Fruit fly (Drosophila melanogaster) whole organism, embryonic: Measurements from ENCODE around the gene CG7367.

Source experiments
- Adf1 ChIP-seq: fragments of 200-800 bp; sonication (Bioruptor generic); IDR thresholded peaks from 2 replicates; pipeline ENCODE4 v1.3.6; 2022; ENCODE audit warnings: missing biosample characterization, missing genetic modification characterization
- Atf-2 ChIP-seq: fragments of 200-800 bp; sonication (Bioruptor generic); optimal IDR thresholded peaks from 2 replicates; lab custom pipeline; 2016; ENCODE audit warnings: missing biosample characterization, missing genetic modification characterization
- Atf3 ChIP-seq: fragments of 200-800 bp; sonication (Bioruptor generic); optimal IDR thresholded peaks from 3 replicates; lab custom pipeline; 2016; ENCODE audit warnings: missing biosample characterization, missing genetic modification characterization
- Bgb ChIP-seq: fragments of 200-800 bp; sonication (Bioruptor generic); IDR thresholded peaks from 2 replicates; pipeline ENCODE4 v1.3.6; 2022; ENCODE audit warnings: missing biosample characterization, missing genetic modification characterization; ENCODE audit not compliant: partially characterized antibody
- Bteb2 ChIP-seq: fragments of 200-800 bp; sonication (Bioruptor generic); optimal IDR thresholded peaks from 2 replicates; lab custom pipeline; 2016; ENCODE audit warnings: missing biosample characterization, missing genetic modification characterization
- CG10147 ChIP-seq: fragments of 200-800 bp; sonication (Bioruptor generic); optimal IDR thresholded peaks from 2 replicates; lab custom pipeline; 2019; ENCODE audit warnings: missing biosample characterization, mild to moderate bottlenecking, missing genetic modification characterization, moderate library complexity
- CG10274 ChIP-seq: fragments of 200-800 bp; sonication (Bioruptor generic); optimal IDR thresholded peaks from 3 replicates; lab custom pipeline; 2017; ENCODE audit warnings: missing biosample characterization, mild to moderate bottlenecking, missing genetic modification characterization
- CG10462 ChIP-seq: fragments of 200-800 bp; sonication (Bioruptor generic); optimal IDR thresholded peaks from 2 replicates; lab custom pipeline; 2016; ENCODE audit warnings: missing biosample characterization, missing genetic modification characterization
- CG11695 ChIP-seq: fragments of 200-800 bp; sonication (Bioruptor generic); IDR thresholded peaks from 3 replicates; pipeline ENCODE4 v1.3.6; 2022; ENCODE audit warnings: missing biosample characterization, missing genetic modification characterization
- CG12299 ChIP-seq: fragments of 200-800 bp; sonication (Bioruptor generic); optimal IDR thresholded peaks from 2 replicates; lab custom pipeline; 2018; ENCODE audit warnings: missing biosample characterization, mild to moderate bottlenecking, missing genetic modification characterization
- CG1529 ChIP-seq: fragments of 200-800 bp; sonication (Bioruptor generic); optimal IDR thresholded peaks from 3 replicates; lab custom pipeline; 2018; ENCODE audit warnings: missing biosample characterization, missing genetic modification characterization
- CG1602 ChIP-seq: fragments of 200-800 bp; sonication (Bioruptor generic); optimal IDR thresholded peaks from 3 replicates; lab custom pipeline; 2016; ENCODE audit warnings: missing biosample characterization, missing genetic modification characterization
- CG2199 ChIP-seq: fragments of 200-800 bp; sonication (Bioruptor generic); IDR thresholded peaks from 3 replicates; pipeline ENCODE4 v1.3.6; 2022; ENCODE audit warnings: missing biosample characterization, missing genetic modification characterization
- CG2712 ChIP-seq: fragments of 200-800 bp; optimal IDR thresholded peaks from 3 replicates; lab custom pipeline; 2019; ENCODE audit warnings: missing biosample characterization, mild to moderate bottlenecking, missing genetic modification characterization, moderate library complexity
- CG31365 ChIP-seq: fragments of 200-800 bp; sonication (Bioruptor generic); optimal IDR thresholded peaks from 2 replicates; lab custom pipeline; 2018; ENCODE audit warnings: missing biosample characterization, mild to moderate bottlenecking, missing genetic modification characterization
- CG31388 ChIP-seq: fragments of 200-800 bp; sonication (Bioruptor generic); optimal IDR thresholded peaks from 2 replicates; lab custom pipeline; 2016; ENCODE audit warnings: missing biosample characterization, missing genetic modification characterization
- CG31441 ChIP-seq: fragments of 200-800 bp; sonication (Bioruptor generic); IDR thresholded peaks from 2 replicates; pipeline ENCODE4 v1.3.6; 2022; ENCODE audit warnings: missing biosample characterization, missing genetic modification characterization
- CG34224 ChIP-seq: fragments of 200-800 bp; sonication (Bioruptor generic); IDR thresholded peaks from 3 replicates; pipeline ENCODE4 v1.3.6; 2022; ENCODE audit warnings: missing biosample characterization, missing genetic modification characterization; ENCODE audit not compliant: partially characterized antibody
- CG34422 ChIP-seq: fragments of 200-800 bp; sonication (Bioruptor generic); IDR thresholded peaks from 3 replicates; pipeline ENCODE4 v1.3.6; 2022; ENCODE audit warnings: missing biosample characterization, missing genetic modification characterization
- CG43689 ChIP-seq: fragments of 200-800 bp; sonication (Bioruptor generic); IDR thresholded peaks from 2 replicates; pipeline ENCODE4 v1.3.6; 2022; ENCODE audit warnings: missing biosample characterization, missing genetic modification characterization
- CG4404 ChIP-seq: fragments of 200-800 bp; sonication (Bioruptor generic); IDR thresholded peaks from 2 replicates; pipeline ENCODE4 v1.3.6; 2022; ENCODE audit warnings: missing biosample characterization, missing genetic modification characterization
- CG5953 ChIP-seq: fragments of 200-800 bp; sonication (Bioruptor generic); IDR thresholded peaks from 2 replicates; pipeline ENCODE4 v1.3.6; 2022; ENCODE audit warnings: missing biosample characterization, missing genetic modification characterization
- CG7839 ChIP-seq: fragments of 200-800 bp; sonication (Bioruptor generic); optimal IDR thresholded peaks from 3 replicates; lab custom pipeline; 2018; ENCODE audit warnings: missing biosample characterization, mild to moderate bottlenecking, missing genetic modification characterization, moderate library complexity
- CG9215 ChIP-seq: fragments of 200-800 bp; sonication (Bioruptor generic); IDR thresholded peaks from 2 replicates; pipeline ENCODE4 v1.3.6; 2022; ENCODE audit warnings: missing biosample characterization, missing genetic modification characterization
- CG9797 ChIP-seq: fragments of 200-800 bp; sonication (Bioruptor generic); optimal IDR thresholded peaks from 3 replicates; lab custom pipeline; 2018; ENCODE audit warnings: missing biosample characterization, mild to moderate bottlenecking, missing genetic modification characterization
- Camta ChIP-seq: fragments of 200-800 bp; sonication (Bioruptor generic); optimal IDR thresholded peaks from 2 replicates; lab custom pipeline; 2016; ENCODE audit warnings: missing biosample characterization, missing genetic modification characterization
- Dek ChIP-seq: fragments of 200-800 bp; sonication (Bioruptor generic); optimal IDR thresholded peaks from 3 replicates; lab custom pipeline; 2019; ENCODE audit warnings: missing biosample characterization, mild to moderate bottlenecking, missing genetic modification characterization, moderate library complexity
- Drgx ChIP-seq: fragments of 200-800 bp; sonication (Bioruptor generic); IDR thresholded peaks from 2 replicates; pipeline ENCODE4 v1.3.6; 2022; ENCODE audit warnings: missing biosample characterization, missing genetic modification characterization
- ERR ChIP-seq: fragments of 200-800 bp; sonication (Bioruptor generic); optimal IDR thresholded peaks from 2 replicates; lab custom pipeline; 2016; ENCODE audit warnings: missing biosample characterization, missing genetic modification characterization
- HLH4C ChIP-seq: fragments of 200-800 bp; sonication (Bioruptor generic); IDR thresholded peaks from 3 replicates; pipeline ENCODE4 v1.3.6; 2022; ENCODE audit warnings: missing biosample characterization, missing genetic modification characterization; ENCODE audit not compliant: partially characterized antibody
- Lim3 ChIP-seq: fragments of 200-800 bp; sonication (Bioruptor generic); IDR thresholded peaks from 2 replicates; pipeline ENCODE4 v1.3.6; 2022; ENCODE audit warnings: missing biosample characterization, missing genetic modification characterization
- Oaz ChIP-seq: fragments of 200-800 bp; sonication (Bioruptor generic); IDR thresholded peaks from 2 replicates; pipeline ENCODE4 v1.3.6; 2022; ENCODE audit warnings: missing biosample characterization, missing genetic modification characterization
- Ravus ChIP-seq: fragments of 200-800 bp; sonication (Bioruptor generic); IDR thresholded peaks from 2 replicates; pipeline ENCODE4 v1.3.6; 2022; ENCODE audit warnings: missing biosample characterization, missing genetic modification characterization
- Taf1 ChIP-seq: fragments of 200-800 bp; sonication (Bioruptor generic); IDR thresholded peaks from 2 replicates; pipeline ENCODE4 v1.3.6; 2022; ENCODE audit warnings: missing biosample characterization, missing genetic modification characterization
- Usf ChIP-seq: fragments of 200-800 bp; sonication (Bioruptor generic); optimal IDR thresholded peaks from 2 replicates; lab custom pipeline; 2017; ENCODE audit warnings: missing genotype, missing biosample characterization, missing genetic modification characterization
- YL-1 ChIP-seq: fragments of 200-800 bp; sonication (Bioruptor generic); optimal IDR thresholded peaks from 3 replicates; lab custom pipeline; 2017; ENCODE audit warnings: missing biosample characterization, mild to moderate bottlenecking, missing genetic modification characterization
- chinmo ChIP-seq: fragments of 200-800 bp; sonication (Bioruptor generic); IDR thresholded peaks from 4 replicates; pipeline ENCODE4 v1.3.6; 2022; ENCODE audit warnings: missing biosample characterization, missing genetic modification characterization; ENCODE audit not compliant: partially characterized antibody
- crol ChIP-seq: fragments of 200-800 bp; sonication (Bioruptor generic); IDR thresholded peaks from 2 replicates; pipeline ENCODE4 v1.3.6; 2022; ENCODE audit warnings: missing biosample characterization, missing genetic modification characterization
- dimm ChIP-seq: fragments of 200-800 bp; sonication (Bioruptor generic); IDR thresholded peaks from 2 replicates; pipeline ENCODE4 v1.3.6; 2022; ENCODE audit warnings: missing biosample characterization, missing genetic modification characterization
- emc ChIP-seq: fragments of 200-800 bp; sonication (Bioruptor generic); optimal IDR thresholded peaks from 2 replicates; lab custom pipeline; 2016; ENCODE audit warnings: missing biosample characterization, missing genetic modification characterization
- ftz-f1 ChIP-seq: fragments of 200-800 bp; sonication (Bioruptor generic); optimal IDR thresholded peaks from 2 replicates; lab custom pipeline; 2016; ENCODE audit warnings: missing biosample characterization, missing genetic modification characterization
- grn ChIP-seq: fragments of 200-800 bp; sonication (Bioruptor generic); optimal IDR thresholded peaks from 3 replicates; lab custom pipeline; 2017; ENCODE audit warnings: missing biosample characterization, missing genetic modification characterization
- gsb-n ChIP-seq: fragments of 200-800 bp; sonication (Bioruptor generic); optimal IDR thresholded peaks from 3 replicates; lab custom pipeline; 2018; ENCODE audit warnings: missing biosample characterization, mild to moderate bottlenecking, missing genetic modification characterization
- nau ChIP-seq: fragments of 200-800 bp; sonication (Bioruptor generic); optimal IDR thresholded peaks from 3 replicates; lab custom pipeline; 2017; ENCODE audit warnings: missing biosample characterization, mild to moderate bottlenecking, missing genetic modification characterization, missing genetic modification reagents
- oc ChIP-seq: fragments of 200-800 bp; sonication (Bioruptor generic); optimal IDR thresholded peaks from 2 replicates; lab custom pipeline; 2018; ENCODE audit warnings: missing biosample characterization, mild to moderate bottlenecking, missing genetic modification characterization, moderate library complexity
- pum ChIP-seq: fragments of 200-800 bp; sonication (Bioruptor generic); optimal IDR thresholded peaks from 2 replicates; lab custom pipeline; 2016; ENCODE audit warnings: missing biosample characterization, missing genetic modification characterization
- rib ChIP-seq: fragments of 200-800 bp; sonication (Bioruptor generic); IDR thresholded peaks from 2 replicates; pipeline ENCODE4 v1.3.6; 2022; ENCODE audit warnings: missing biosample characterization, missing genetic modification characterization
- sens ChIP-seq: fragments of 200-800 bp; sonication (Bioruptor generic); peaks from one replicate; lab custom pipeline; 2016; ENCODE audit warnings: missing biosample characterization, missing genetic modification characterization
- sna ChIP-seq: fragments of 200-800 bp; sonication (Bioruptor generic); IDR thresholded peaks from 2 replicates; pipeline ENCODE4 v1.3.6; 2022; ENCODE audit warnings: missing biosample characterization, missing genetic modification characterization; ENCODE audit not compliant: partially characterized antibody
- sr ChIP-seq: fragments of 200-800 bp; sonication (Bioruptor generic); IDR thresholded peaks from 3 replicates; pipeline ENCODE4 v1.3.6; 2022; ENCODE audit warnings: missing biosample characterization, missing genetic modification characterization
- tll ChIP-seq, 2 experiments: fragments of 200-800 bp in 1 of 2; fragments of >200 bp in 1 of 2; sonication (Bioruptor generic) in 1 of 2; optimal IDR thresholded peaks; 2 replicates each; lab custom pipeline; 2017 to 2019; ENCODE audit warnings: missing biosample characterization in 2 of 2, missing genetic modification characterization in 2 of 2, mild to moderate bottlenecking in 1 of 2, moderate library complexity in 1 of 2
- zfh2 ChIP-seq: fragments of 200-800 bp; sonication (Bioruptor generic); optimal IDR thresholded peaks from 2 replicates; lab custom pipeline; 2016; ENCODE audit warnings: missing biosample characterization, missing genetic modification characterization

The CG7367 gene

dm6 chr2L:8000578-8001040 lies 39.0 kb downstream of the CG7367 start (continued):
- peak; percentile 1 for TF ChIP-seq ftz-f1
- TF ChIP-seq CG4404 (GFP tag; lab: Robert Waterston, UW), result peak; percentile 48
- peak; percentile 77; the same call in 1 of the 4 replicates for TF ChIP-seq chinmo (GFP tag; lab: Robert Waterston, UW)
- no peak for TF ChIP-seq Camta (GFP tag; lab: Kevin White, UChicago)
- TF ChIP-seq sr (GFP tag; lab: Robert Waterston, UW), result no peak
- TF ChIP-seq Adf1 (GFP tag; lab: Robert Waterston, UW), result no peak
- peak; percentile 19 for TF ChIP-seq emc (GFP tag; lab: Kevin White, UChicago)
- no peak for TF ChIP-seq CG1529
- TF ChIP-seq CG2199, result no peak
- TF ChIP-seq CG10462, result no peak
- TF ChIP-seq CG10274 (GFP tag; lab: Kevin White, UChicago), result peak; percentile 97
- no peak for TF ChIP-seq Atf3 (GFP tag; lab: Kevin White, UChicago)
- peak; percentile 91 for TF ChIP-seq Drgx (GFP tag; lab: Robert Waterston, UW)
- no peak for TF ChIP-seq CG5953 (GFP tag; lab: Robert Waterston, UW)
- no peak for TF ChIP-seq ERR (GFP tag; lab: Kevin White, UChicago)
- peak; percentile 26 for TF ChIP-seq CG7839
- no peak for TF ChIP-seq oc (tag; lab: Kevin White, UChicago)
- TF ChIP-seq Oaz, result no peak
- TF ChIP-seq dimm, result no peak
- TF ChIP-seq HLH4C (GFP tag; lab: Robert Waterston, UW), result no peak
- peak; percentile 25 for TF ChIP-seq Atf-2 (GFP tag; lab: Kevin White, UChicago)
- TF ChIP-seq pum (GFP tag; lab: Kevin White, UChicago), result peak; percentile 9
- no peak for TF ChIP-seq rib (GFP tag; lab: Robert Waterston, UW)
- TF ChIP-seq CG1602 (GFP tag; lab: Kevin White, UChicago), result no peak
- no peak for TF ChIP-seq CG43689
- no peak for TF ChIP-seq CG31388 (GFP tag; lab: Kevin White, UChicago)
- TF ChIP-seq Taf1 (GFP tag; lab: Robert Waterston, UW), result no peak
- no peak for TF ChIP-seq Dek (tag; lab: Kevin White, UChicago)
- peak; percentile 75 for TF ChIP-seq zfh2 (GFP tag; lab: Kevin White, UChicago)
- peak; percentile 39 for TF ChIP-seq Usf (GFP tag; lab: Kevin White, UChicago)
- TF ChIP-seq CG9797 (GFP tag; lab: Kevin White, UChicago), result no peak
- TF ChIP-seq CG34422 (GFP tag; lab: Robert Waterston, UW), result 0 out of 3 replicates have a peak, but pooled peaks have one; percentile 30
- TF ChIP-seq grn (GFP tag; lab: Kevin White, UChicago), result no peak
- TF ChIP-seq CG12299 (tag; lab: Kevin White, UChicago), result no peak
- TF ChIP-seq Bgb (GFP tag; lab: Robert Waterston, UW), result no peak
- TF ChIP-seq crol (GFP tag; lab: Robert Waterston, UW), result no peak
- no peak for TF ChIP-seq YL-1 (GFP tag; lab: Kevin White, UChicago)
- TF ChIP-seq sna (GFP tag; lab: Robert Waterston, UW), result no peak
- no peak for TF ChIP-seq CG31365 (tag; lab: Kevin White, UChicago)
- no peak for TF ChIP-seq nau (GFP tag; lab: Kevin White, UChicago)
- TF ChIP-seq tll (GFP tag; optimal IDR thresholded peaks at IDR 0.05; lab: Kevin White, UChicago), result no peak
- TF ChIP-seq CG34224 (GFP tag; lab: Robert Waterston, UW), result 0 out of 3 replicates have a peak, but pooled peaks have one; percentile 45
- TF ChIP-seq CG9215 (GFP tag; lab: Robert Waterston, UW), result 0 out of 2 replicates have a peak, but pooled peaks have one; percentile 36
- TF ChIP-seq sens (GFP tag; lab: Kevin White, UChicago), result peak; percentile 72
- TF ChIP-seq gsb-n (tag; lab: Kevin White, UChicago), result no peak
- TF ChIP-seq Bteb2, result peak; percentile 35
- no peak for TF ChIP-seq CG2712
- TF ChIP-seq CG31441 (GFP tag; lab: Robert Waterston, UW), result no peak
- TF ChIP-seq CG11695 (GFP tag; lab: Robert Waterston, UW), result no peak
- no peak for TF ChIP-seq CG10147 (GFP tag; lab: Kevin White, UChicago)
- no peak for TF ChIP-seq Ravus (GFP tag; lab: Robert Waterston, UW)
- TF ChIP-seq Lim3, result no peak
